Fruit fly (Drosophila melanogaster) whole organism, embryonic: ENCODE measurements around the gene wds.
A peak's percentile ranks its signal among the peaks of the same experiment; 100 is the strongest.

Experiments
- ATbp ChIP-seq: fragments of 200-800 bp; sonication (Bioruptor generic); optimal IDR thresholded peaks from 2 replicates; lab custom pipeline; 2017; ENCODE audit warnings: missing biosample characterization, mild to moderate bottlenecking, missing genetic modification characterization, missing genetic modification reagents
- Antp ChIP-seq: fragments of 200-800 bp; sonication (Bioruptor generic); optimal IDR thresholded peaks from 3 replicates; lab custom pipeline; 2016; ENCODE audit warnings: missing biosample characterization, missing genetic modification characterization
- CG11398 ChIP-seq: fragments of 200-800 bp; sonication (Bioruptor generic); optimal IDR thresholded peaks from 2 replicates; lab custom pipeline; 2016; ENCODE audit warnings: missing biosample characterization, missing genetic modification characterization
- CG13123 ChIP-seq: fragments of 200-800 bp; sonication (Bioruptor generic); optimal IDR thresholded peaks from 2 replicates; lab custom pipeline; 2016; ENCODE audit warnings: missing biosample characterization, missing genetic modification characterization
- CG14710 ChIP-seq: fragments of 200-800 bp; sonication (Bioruptor generic); optimal IDR thresholded peaks from 3 replicates; lab custom pipeline; 2019; ENCODE audit warnings: missing biosample characterization, mild to moderate bottlenecking, missing genetic modification characterization, moderate library complexity
- CG2129 ChIP-seq: fragments of 200-800 bp; sonication (Bioruptor generic); IDR thresholded peaks from 2 replicates; pipeline ENCODE4 v1.3.6; 2022; ENCODE audit warnings: missing biosample characterization, missing genetic modification characterization; ENCODE audit not compliant: partially characterized antibody
- CG3281 ChIP-seq: fragments of 200-800 bp; sonication (Bioruptor generic); optimal IDR thresholded peaks from 3 replicates; lab custom pipeline; 2017; ENCODE audit warnings: missing biosample characterization, mild to moderate bottlenecking, missing genetic modification characterization
- CG4328 ChIP-seq: fragments of 200-800 bp; sonication (Bioruptor generic); optimal IDR thresholded peaks from 3 replicates; lab custom pipeline; 2017; ENCODE audit warnings: missing biosample characterization, missing genetic modification reagents, missing genetic modification characterization
- CG4404 ChIP-seq: fragments of 200-800 bp; sonication (Bioruptor generic); IDR thresholded peaks from 2 replicates; pipeline ENCODE4 v1.3.6; 2022; ENCODE audit warnings: missing biosample characterization, missing genetic modification characterization
- CG6254 ChIP-seq: fragments of 200-800 bp; sonication (Bioruptor generic); optimal IDR thresholded peaks from 3 replicates; lab custom pipeline; 2017; ENCODE audit warnings: mild to moderate bottlenecking, missing biosample characterization, missing genetic modification reagents, missing genetic modification characterization
- CG6683 ChIP-seq: fragments of 200-800 bp; sonication (Bioruptor generic); optimal IDR thresholded peaks from 2 replicates; lab custom pipeline; 2017; ENCODE audit warnings: missing biosample characterization, mild to moderate bottlenecking, missing genetic modification characterization, missing genetic modification reagents
- CG7357 ChIP-seq: fragments of 200-800 bp; sonication (Bioruptor generic); IDR thresholded peaks from 3 replicates; pipeline ENCODE4 v1.3.6; 2022; ENCODE audit warnings: missing biosample characterization, missing genetic modification characterization
- CG8924 ChIP-seq: fragments of 200-800 bp; optimal IDR thresholded peaks from 3 replicates; lab custom pipeline; 2019; ENCODE audit warnings: missing biosample characterization, mild to moderate bottlenecking, missing genetic modification characterization, moderate library complexity
- CG9609 ChIP-seq: fragments of 200-800 bp; sonication (Bioruptor generic); optimal IDR thresholded peaks from 3 replicates; lab custom pipeline; 2016; ENCODE audit warnings: missing biosample characterization, missing genetic modification characterization
- CG9932 ChIP-seq: fragments of 200-800 bp; sonication (Bioruptor generic); IDR thresholded peaks from 2 replicates; pipeline ENCODE4 v1.3.6; 2022; ENCODE audit warnings: missing biosample characterization, missing genetic modification characterization
- CkIIα-i1 ChIP-seq: fragments of 200-800 bp; sonication (Bioruptor generic); IDR thresholded peaks from 2 replicates; pipeline ENCODE4 v1.3.6; 2022; ENCODE audit warnings: missing biosample characterization, missing genetic modification characterization
- CoRest ChIP-seq: fragments of 200-800 bp; sonication (Bioruptor generic); optimal IDR thresholded peaks from 3 replicates; lab custom pipeline; 2018; ENCODE audit warnings: missing biosample characterization, mild to moderate bottlenecking, missing genetic modification characterization, moderate library complexity
- CrebB ChIP-seq: fragments of 200-800 bp; sonication (Bioruptor generic); optimal IDR thresholded peaks from 3 replicates; lab custom pipeline; 2018; ENCODE audit warnings: missing biosample characterization, mild to moderate bottlenecking, missing genetic modification characterization
- Doc3 ChIP-seq: fragments of 200-800 bp; sonication (Bioruptor generic); IDR thresholded peaks from 3 replicates; pipeline ENCODE4 v1.3.6; 2022; ENCODE audit warnings: missing biosample characterization, missing genetic modification characterization; ENCODE audit not compliant: partially characterized antibody
- E2f2 ChIP-seq: fragments of 200-800 bp; sonication (Bioruptor generic); IDR thresholded peaks from 2 replicates; pipeline ENCODE4 v1.3.6; 2022; ENCODE audit warnings: missing biosample characterization, missing genetic modification characterization
- Ets65A ChIP-seq: fragments of 200-800 bp; sonication (Bioruptor generic); peaks from one replicate; lab custom pipeline; 2016; ENCODE audit warnings: missing biosample characterization, missing genetic modification characterization
- GATAe ChIP-seq: fragments of 200-800 bp; sonication (Bioruptor generic); conservative IDR thresholded peaks from 2 replicates; pipeline ENCODE4 v1.3.6; 2022; ENCODE audit warnings: missing biosample characterization, missing genetic modification characterization
- HLHmδ ChIP-seq: fragments of 200-800 bp; sonication (Bioruptor generic); optimal IDR thresholded peaks from 2 replicates; lab custom pipeline; 2018; ENCODE audit warnings: missing biosample characterization, mild to moderate bottlenecking, missing genetic modification characterization, moderate library complexity
- NFAT ChIP-seq: fragments of 200-800 bp; sonication (Bioruptor generic); IDR thresholded peaks from 2 replicates; pipeline ENCODE4 v1.3.6; 2022; ENCODE audit warnings: missing biosample characterization, missing genetic modification characterization
- Neu2 ChIP-seq: fragments of 200-800 bp; sonication (Bioruptor generic); optimal IDR thresholded peaks from 3 replicates; lab custom pipeline; 2016; ENCODE audit warnings: missing biosample characterization, missing genetic modification characterization, borderline replicate concordance
- Oaz ChIP-seq: fragments of 200-800 bp; sonication (Bioruptor generic); IDR thresholded peaks from 2 replicates; pipeline ENCODE4 v1.3.6; 2022; ENCODE audit warnings: missing biosample characterization, missing genetic modification characterization
- Ssrp ChIP-seq: fragments of 200-800 bp; sonication (Bioruptor generic); optimal IDR thresholded peaks from 2 replicates; lab custom pipeline; 2018; ENCODE audit warnings: missing biosample characterization, mild to moderate bottlenecking, missing genetic modification characterization, moderate library complexity
- cad ChIP-seq: fragments of >200 bp; optimal IDR thresholded peaks from 2 replicates; lab custom pipeline; 2017; ENCODE audit warnings: missing biosample characterization, missing genetic modification characterization
- caup ChIP-seq: fragments of 200-800 bp; sonication (Bioruptor generic); optimal IDR thresholded peaks from 3 replicates; lab custom pipeline; 2017; ENCODE audit warnings: missing biosample characterization, mild to moderate bottlenecking, missing genetic modification characterization, moderate library complexity; ENCODE audit not compliant: severe bottlenecking
- chif ChIP-seq, 2 experiments: fragments of 200-800 bp; sonication (Bioruptor generic); optimal IDR thresholded peaks; 3 replicates each; lab custom pipeline; 2016; ENCODE audit warnings: missing biosample characterization in 2 of 2, missing genetic modification characterization in 2 of 2
- ci ChIP-seq: fragments of 200-800 bp; sonication (Bioruptor generic); IDR thresholded peaks from 3 replicates; pipeline ENCODE4 v1.3.6; 2022; ENCODE audit warnings: missing biosample characterization, missing genetic modification characterization
- dmrt99B ChIP-seq: fragments of 200-800 bp; sonication (Bioruptor generic); optimal IDR thresholded peaks from 2 replicates; lab custom pipeline; 2018; ENCODE audit warnings: missing biosample characterization, mild to moderate bottlenecking, missing genetic modification characterization, moderate library complexity
- esg ChIP-seq: fragments of 200-800 bp; sonication (Bioruptor generic); conservative IDR thresholded peaks from 2 replicates; pipeline ENCODE4 v1.3.6; 2022; ENCODE audit warnings: missing biosample characterization, missing genetic modification characterization
- fru ChIP-seq: fragments of >200 bp; optimal IDR thresholded peaks from 2 replicates; lab custom pipeline; 2017
- gce ChIP-seq: fragments of 200-800 bp; sonication (Bioruptor generic); IDR thresholded peaks from 3 replicates; pipeline ENCODE4 v1.3.6; 2022; ENCODE audit warnings: missing biosample characterization, missing genetic modification characterization
- gcm2 ChIP-seq: fragments of 200-800 bp; sonication (Bioruptor generic); optimal IDR thresholded peaks from 2 replicates; lab custom pipeline; 2016; ENCODE audit warnings: missing biosample characterization, missing genetic modification characterization
- kay ChIP-seq: fragments of 200-800 bp; sonication (Bioruptor generic); optimal IDR thresholded peaks from 2 replicates; lab custom pipeline; 2016; ENCODE audit warnings: missing biosample characterization, missing genetic modification characterization
- maf-S ChIP-seq: fragments of 200-800 bp; sonication (Bioruptor generic); optimal IDR thresholded peaks from 2 replicates; lab custom pipeline; 2016; ENCODE audit warnings: missing biosample characterization, missing genetic modification characterization
- nau ChIP-seq: fragments of 200-800 bp; sonication (Bioruptor generic); optimal IDR thresholded peaks from 3 replicates; lab custom pipeline; 2017; ENCODE audit warnings: missing biosample characterization, mild to moderate bottlenecking, missing genetic modification characterization, missing genetic modification reagents
- odd ChIP-seq: fragments of 200-800 bp; sonication (Bioruptor generic); optimal IDR thresholded peaks from 2 replicates; lab custom pipeline; 2017; ENCODE audit warnings: missing biosample characterization, mild to moderate bottlenecking, missing genetic modification characterization
- pb ChIP-seq: fragments of 200-800 bp; sonication (Bioruptor generic); optimal IDR thresholded peaks from 3 replicates; lab custom pipeline; 2016; ENCODE audit warnings: missing biosample characterization, missing genetic modification characterization
- phol ChIP-seq: fragments of 200-800 bp; sonication (Bioruptor generic); optimal IDR thresholded peaks from 3 replicates; lab custom pipeline; 2018; ENCODE audit warnings: missing biosample characterization, mild to moderate bottlenecking, missing genetic modification characterization, moderate library complexity
- pnt ChIP-seq: fragments of 200-800 bp; sonication (Bioruptor generic); optimal IDR thresholded peaks from 3 replicates; lab custom pipeline; 2016; ENCODE audit warnings: missing biosample characterization, missing genetic modification characterization
- repo ChIP-seq: fragments of 200-800 bp; sonication (Bioruptor generic); optimal IDR thresholded peaks from 2 replicates; lab custom pipeline; 2016; ENCODE audit warnings: missing biosample characterization, missing genetic modification characterization
- row ChIP-seq: fragments of 200-800 bp; sonication (Bioruptor generic); IDR thresholded peaks from 3 replicates; pipeline ENCODE4 v1.3.6; 2022; ENCODE audit warnings: missing biosample characterization, missing genetic modification characterization
- sens ChIP-seq: fragments of 200-800 bp; sonication (Bioruptor generic); peaks from one replicate; lab custom pipeline; 2016; ENCODE audit warnings: missing biosample characterization, missing genetic modification characterization
- sens-2 ChIP-seq: fragments of 200-800 bp; sonication (Bioruptor generic); IDR thresholded peaks from 2 replicates; pipeline ENCODE4 v1.3.6; 2022; ENCODE audit warnings: missing biosample characterization, missing genetic modification characterization
- so ChIP-seq: fragments of 200-800 bp; sonication (Bioruptor generic); IDR thresholded peaks from 3 replicates; pipeline ENCODE4 v1.3.6; 2022; ENCODE audit warnings: missing biosample characterization, missing genetic modification characterization
- stwl ChIP-seq: fragments of 200-800 bp; sonication (Bioruptor generic); optimal IDR thresholded peaks from 3 replicates; lab custom pipeline; 2018; ENCODE audit warnings: missing biosample characterization, mild to moderate bottlenecking, missing genetic modification characterization, moderate library complexity
- unc-4 ChIP-seq: fragments of 200-800 bp; sonication (Bioruptor generic); IDR thresholded peaks from 2 replicates; pipeline ENCODE4 v1.3.6; 2022; ENCODE audit warnings: missing biosample characterization, missing genetic modification characterization; ENCODE audit not compliant: partially characterized antibody
- wor ChIP-seq: fragments of 200-800 bp; sonication (Bioruptor generic); IDR thresholded peaks from 2 replicates; pipeline ENCODE4 v1.3.6; 2022; ENCODE audit warnings: missing biosample characterization, missing genetic modification characterization
- zf30C ChIP-seq: fragments of 200-800 bp; sonication (Bioruptor generic); optimal IDR thresholded peaks from 3 replicates; lab custom pipeline; 2018; ENCODE audit warnings: missing biosample characterization, mild to moderate bottlenecking, missing genetic modification characterization

The wds gene

DNA sequence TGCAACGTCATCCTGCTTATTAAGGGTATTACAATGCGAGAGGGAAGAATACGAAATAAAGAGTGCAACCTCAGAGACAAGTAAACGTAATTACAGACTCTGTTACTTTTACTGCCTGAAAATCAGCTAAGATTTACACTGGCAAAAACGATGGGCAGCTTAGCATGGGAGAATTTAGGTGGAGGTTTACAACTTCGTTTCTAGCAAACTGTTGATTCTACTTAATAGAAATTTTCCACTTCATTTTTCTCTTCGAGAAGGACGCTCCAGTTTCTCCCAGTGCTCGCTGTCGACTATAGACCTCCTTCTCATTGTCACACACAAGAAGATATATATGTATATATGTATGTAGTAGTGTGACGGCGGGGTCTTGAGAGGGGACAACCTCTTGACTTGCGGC is 49.6 kb upstream of the wds start (continued):
- TF ChIP-seq row (GFP tag; lab: Robert Waterston, UW) (peak; percentile 58), cad (no peak), nau (GFP tag; lab: Kevin White, UChicago) (no peak), CrebB (tag; lab: Kevin White, UChicago) (no peak), HLHmδ (no peak), stwl (tag; lab: Kevin White, UChicago) (no peak), maf-S (peak; percentile 12), NFAT (GFP tag; lab: Robert Waterston, UW) (no peak), CG6683 (GFP tag; lab: Kevin White, UChicago) (no peak), CG6254 (GFP tag; lab: Kevin White, UChicago) (no peak), repo (GFP tag; lab: Kevin White, UChicago) (no peak), pb (GFP tag; lab: Kevin White, UChicago) (no peak), Neu2 (GFP tag; lab: Kevin White, UChicago) (no peak), Doc3 (GFP tag; lab: Robert Waterston, UW) (no peak), Antp (GFP tag; lab: Kevin White, UChicago) (no peak), gce (GFP tag; lab: Robert Waterston, UW) (no peak), CG3281 (no peak), ci (GFP tag; lab: Robert Waterston, UW) (peak; percentile 66), CkIIα-i1 (GFP tag; lab: Robert Waterston, UW) (no peak), GATAe (GFP tag; lab: Robert Waterston, UW) (no peak), zf30C (no peak), fru (lab: Kevin White, UChicago) (no peak), kay (GFP tag; lab: Kevin White, UChicago) (no peak), Ets65A (GFP tag; lab: Kevin White, UChicago) (peak; percentile 59), CoRest (tag; lab: Kevin White, UChicago) (peak; percentile 38), phol (tag; lab: Kevin White, UChicago) (peak; percentile 18), CG9609 (GFP tag; lab: Kevin White, UChicago) (peak; percentile 30), dmrt99B (tag; lab: Kevin White, UChicago) (peak; percentile 60), CG4328 (GFP tag; lab: Kevin White, UChicago) (no peak), so (GFP tag; lab: Robert Waterston, UW) (no peak), ATbp (GFP tag; lab: Kevin White, UChicago) (peak; percentile 21), CG2129 (no peak), caup (GFP tag; lab: Kevin White, UChicago) (no peak), CG13123 (no peak), Oaz (GFP tag; lab: Robert Waterston, UW) (no peak), pnt (GFP tag; lab: Kevin White, UChicago) (no peak), odd (GFP tag; lab: Kevin White, UChicago) (no peak), unc-4 (GFP tag; lab: Robert Waterston, UW) (no peak), sens (GFP tag; lab: Kevin White, UChicago) (peak; percentile 68), CG4404 (GFP tag; lab: Robert Waterston, UW) (0 out of 2 replicates have a peak, but pooled peaks have one; percentile 34), E2f2 (GFP tag; lab: Robert Waterston, UW) (0 out of 2 replicates have a peak, but pooled peaks have one; percentile 9), gcm2 (GFP tag; lab: Kevin White, UChicago) (no peak), CG8924 (tag; lab: Kevin White, UChicago) (peak; percentile 26), CG11398 (GFP tag; lab: Kevin White, UChicago) (no peak), wor (GFP tag; lab: Robert Waterston, UW) (no peak), sens-2 (GFP tag; lab: Robert Waterston, UW) (no peak), chif (GFP tag; optimal IDR thresholded peaks at IDR 0.05; lab: Kevin White, UChicago) (peak in 1 of 2 experiments; percentile 32), esg (GFP tag; lab: Robert Waterston, UW) (peak; percentile 29; the same call in 1 of the 2 replicates), CG7357 (GFP tag; lab: Robert Waterston, UW) (no peak), Ssrp (peak; percentile 11), CG14710 (tag; lab: Kevin White, UChicago) (peak; percentile 3), CG9932 (GFP tag; lab: Robert Waterston, UW) (no peak)
